Worm (Caenorhabditis elegans) whole organism, mixed stage, embryonic: ENCODE measurements around the gene F47C12.8.

ENCODE experiments used
- bed-3 ChIP-seq: fragments of 200-800 bp; sonication (Bioruptor generic); optimal IDR thresholded peaks from 3 replicates; lab custom pipeline; 2018; ENCODE audit warnings: mild to moderate bottlenecking, missing genetic modification characterization, moderate library complexity, missing compliant biosample characterization
- ceh-39 ChIP-seq: fragments of 150-350 bp; optimal IDR thresholded peaks from 2 replicates; lab custom pipeline; 2014; ENCODE audit warnings: missing biosample characterization, missing genetic modification characterization
- ceh-43 ChIP-seq: fragments of 200-800 bp; sonication (Bioruptor generic); optimal IDR thresholded peaks from 2 replicates; lab custom pipeline; 2018; ENCODE audit warnings: mild to moderate bottlenecking, missing genetic modification characterization, moderate library complexity, missing compliant biosample characterization
- ceh-83 ChIP-seq: fragments of 200-800 bp; sonication (Bioruptor generic); optimal IDR thresholded peaks from 2 replicates; lab custom pipeline; 2018; ENCODE audit warnings: mild to moderate bottlenecking, missing genetic modification characterization, missing compliant biosample characterization
- ces-1 ChIP-seq: fragments of 150-350 bp; optimal IDR thresholded peaks from 2 replicates; lab custom pipeline; 2014; ENCODE audit warnings: missing biosample characterization, missing genetic modification reagents, missing genetic modification characterization
- drap-1 ChIP-seq: fragments of 200-800 bp; sonication (Bioruptor generic); optimal IDR thresholded peaks from 3 replicates; lab custom pipeline; 2018; ENCODE audit warnings: mild to moderate bottlenecking, missing genetic modification characterization, missing compliant biosample characterization
- flh-1 ChIP-seq: fragments of 200-800 bp; sonication (Bioruptor generic); optimal IDR thresholded peaks from 2 replicates; lab custom pipeline; 2018; ENCODE audit warnings: mild to moderate bottlenecking, missing genetic modification characterization, moderate library complexity, missing compliant biosample characterization
- hlh-1 ChIP-seq: fragments of 150-350 bp; optimal IDR thresholded peaks from 2 replicates; lab custom pipeline; 2014; ENCODE audit warnings: missing biosample characterization, missing genetic modification reagents, missing genetic modification characterization
- lin-13 ChIP-seq: fragments of 150-350 bp; optimal IDR thresholded peaks from 2 replicates; lab custom pipeline; 2014; ENCODE audit warnings: missing biosample characterization, missing genetic modification characterization
- lin-32 ChIP-seq: fragments of 200-800 bp; sonication (Bioruptor generic); optimal IDR thresholded peaks from 2 replicates; lab custom pipeline; 2018; ENCODE audit warnings: mild to moderate bottlenecking, missing genetic modification characterization, missing compliant biosample characterization
- lsy-2 ChIP-seq: fragments of 150-350 bp; optimal IDR thresholded peaks from 2 replicates; lab custom pipeline; 2014; ENCODE audit warnings: missing biosample characterization, missing genetic modification characterization
- mep-1 ChIP-seq: fragments of 150-350 bp; optimal IDR thresholded peaks from 2 replicates; lab custom pipeline; 2017; ENCODE audit warnings: missing biosample characterization, missing genetic modification reagents, missing genetic modification characterization, inconsistent platforms
- nhr-2 ChIP-seq: fragments of 150-350 bp; optimal IDR thresholded peaks from 2 replicates; lab custom pipeline; 2014; ENCODE audit warnings: missing biosample characterization, missing genetic modification characterization
- nhr-237 ChIP-seq: fragments of 150-350 bp; optimal IDR thresholded peaks from 2 replicates; lab custom pipeline; 2014; ENCODE audit warnings: missing biosample characterization, missing genetic modification characterization
- pha-4 ChIP-seq: fragments of 150-350 bp; optimal IDR thresholded peaks from 2 replicates; lab custom pipeline; 2018; ENCODE audit warnings: missing biosample characterization, missing genetic modification reagents, missing genetic modification characterization
- snpc-4 ChIP-seq: fragments of 150-350 bp; optimal IDR thresholded peaks from 2 replicates; lab custom pipeline; 2014; ENCODE audit warnings: missing biosample characterization, missing genetic modification characterization
- unc-120 ChIP-seq: sonication (generic microtip); optimal IDR thresholded peaks from 2 replicates; lab custom pipeline; 2017; ENCODE audit warnings: missing genetic modification characterization, missing compliant biosample characterization; ENCODE audit not compliant: poor library complexity, severe bottlenecking
- unc-62 ChIP-seq: fragments of 150-350 bp; optimal IDR thresholded peaks from 2 replicates; lab custom pipeline; 2014; ENCODE audit warnings: missing biosample characterization, missing genetic modification reagents, missing genetic modification characterization
- zip-8 ChIP-seq: fragments of 150-350 bp; optimal IDR thresholded peaks from 2 replicates; lab custom pipeline; 2014; ENCODE audit warnings: missing biosample characterization, missing genetic modification characterization
- ztf-11 ChIP-seq: fragments of 150-350 bp; optimal IDR thresholded peaks from 2 replicates; lab custom pipeline; 2014; ENCODE audit warnings: missing biosample characterization, missing genetic modification characterization

The F47C12.8 gene

ce11 chrIV:4034883-4035282 is 36.5 kb upstream of the F47C12.8 start, which contains the start of gene hlh-30:
Gene hlh-30 (minus strand): TSS chrIV:4034951.
- TF ChIP-seq ces-1 (GFP tag; lab: Kevin White, UChicago) (peak; percentile 55), bed-3 (no peak), unc-120 (tag; lab: Kevin White, UChicago) (peak; percentile 9)

DNA sequence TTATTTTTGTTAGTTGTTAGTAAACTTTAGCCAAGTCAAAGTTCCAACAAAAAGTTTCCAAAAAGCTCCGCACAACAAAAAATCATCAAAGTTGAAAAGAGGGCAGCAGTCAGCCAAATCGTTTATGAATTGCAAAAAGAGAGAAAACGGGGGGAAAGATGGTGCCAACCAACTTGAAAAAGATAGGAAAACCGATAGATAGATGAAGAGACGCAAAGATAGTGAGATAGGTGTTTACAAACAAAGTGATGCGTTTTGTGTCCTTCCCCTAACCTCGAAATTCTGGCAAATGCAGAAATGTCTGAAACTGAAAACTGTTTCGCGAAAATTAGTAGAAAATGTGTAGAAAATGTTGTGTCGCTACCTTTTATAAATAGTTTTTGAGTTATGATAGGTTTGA is 35.1 kb upstream of the F47C12.8 start:
- no peak for TF ChIP-seq ceh-83 (GFP tag; lab: Kevin White, UChicago)
- TF ChIP-seq ztf-11 (tag; lab: Kevin White, UChicago): no peak
- peak; percentile 11 for TF ChIP-seq hlh-1 (tag; lab: Kevin White, UChicago)
- no peak for TF ChIP-seq pha-4 (tag; lab: Kevin White, UChicago)
- no peak for TF ChIP-seq nhr-2 (tag; lab: Kevin White, UChicago)

DNA sequence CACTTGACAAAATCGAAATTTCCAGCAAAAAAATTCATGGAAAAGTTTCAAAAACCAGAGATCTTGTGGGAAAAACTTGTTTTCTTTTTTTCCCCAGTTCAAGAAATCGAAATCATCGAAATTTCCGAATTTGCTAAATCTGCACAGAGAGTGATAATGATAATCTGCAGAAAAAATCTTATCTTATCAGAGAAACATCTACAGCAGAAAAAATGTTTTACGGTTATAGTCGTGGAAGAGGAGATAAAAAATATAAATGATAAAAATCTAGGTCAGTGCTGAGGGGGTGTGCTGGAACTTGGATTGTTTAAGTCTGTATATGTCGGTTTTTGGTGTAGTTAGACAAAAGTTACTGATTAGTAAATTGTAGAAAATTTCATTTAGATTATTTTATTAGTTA is 33.9 kb upstream of the F47C12.8 start:
- no peak for TF ChIP-seq nhr-2 (tag; lab: Kevin White, UChicago)
- no peak for TF ChIP-seq lsy-2 (tag; lab: Kevin White, UChicago)

DNA sequence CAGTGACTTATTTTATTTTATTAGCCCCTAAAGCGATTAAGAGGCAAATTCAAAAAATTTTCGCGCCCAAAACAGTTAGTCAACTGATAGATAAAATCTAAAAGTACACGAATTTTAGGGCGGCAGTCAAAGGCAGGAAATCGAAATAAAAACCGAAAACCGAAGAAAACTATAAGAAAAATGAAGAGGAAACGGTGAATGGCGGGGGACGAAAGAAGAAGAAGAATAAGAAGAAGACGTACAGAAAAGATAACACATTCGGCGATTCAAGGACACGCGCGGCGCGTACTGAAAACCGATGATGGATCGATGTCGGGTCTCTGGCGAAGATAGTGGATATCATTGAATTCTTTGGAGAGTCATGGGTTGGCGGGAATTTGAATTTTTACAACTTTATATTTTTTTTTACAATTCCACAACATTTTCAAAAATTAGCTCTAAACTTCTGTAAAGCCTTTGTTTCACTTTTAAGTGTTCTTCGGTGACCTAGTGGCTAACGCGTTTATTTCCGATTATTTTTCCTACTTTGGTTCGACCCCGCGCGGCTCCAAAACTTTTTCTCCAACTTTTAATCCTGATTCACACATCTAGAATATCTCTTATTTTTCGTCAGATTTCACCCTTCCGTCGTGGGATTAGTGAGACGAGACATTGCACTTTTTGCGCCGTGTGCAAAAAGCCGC is 32.6 kb upstream of the F47C12.8 start:
- TF ChIP-seq mep-1 (no peak), drap-1 (GFP tag; lab: Kevin White, UChicago) (no peak), pha-4 (tag; lab: Kevin White, UChicago) (no peak), zip-8 (no peak)

DNA sequence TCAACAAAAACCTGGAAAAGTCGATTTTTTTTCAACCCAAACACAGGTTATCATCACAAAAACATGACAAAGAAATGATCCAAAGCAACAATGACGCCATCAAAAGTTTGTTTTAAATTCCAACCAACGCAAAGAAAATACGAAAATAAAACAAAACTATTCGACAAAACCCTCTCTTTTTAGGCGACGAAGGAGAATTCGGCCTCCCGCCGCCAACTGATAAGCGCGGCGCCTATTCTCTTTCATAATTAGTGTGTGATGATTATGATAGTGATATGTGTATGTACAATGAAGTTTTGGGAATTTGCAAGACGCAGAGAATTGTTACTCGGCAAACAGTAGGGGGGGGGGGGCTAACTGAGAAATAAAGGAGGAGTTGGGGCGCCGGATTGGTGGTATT is 30.9 kb upstream of the F47C12.8 start:
- no peak for TF ChIP-seq snpc-4 (tag; lab: Kevin White, UChicago)
- TF ChIP-seq lin-32 (GFP tag; lab: Kevin White, UChicago): no peak
- no peak for TF ChIP-seq lin-13 (tag; lab: Kevin White, UChicago)

- TF ChIP-seq ceh-43 (GFP tag; lab: Kevin White, UChicago): no peak
- peak; percentile 10 for TF ChIP-seq drap-1 (GFP tag; lab: Kevin White, UChicago)
- TF ChIP-seq flh-1 (GFP tag; lab: Kevin White, UChicago): no peak
- peak; percentile 55 for TF ChIP-seq unc-62 (GFP tag; lab: Kevin White, UChicago)
- TF ChIP-seq hlh-1 (tag; lab: Kevin White, UChicago): peak; percentile 21
- TF ChIP-seq unc-120 (tag; lab: Kevin White, UChicago): peak; percentile 89
- TF ChIP-seq pha-4 (tag; lab: Kevin White, UChicago): peak; percentile 1
- no peak for TF ChIP-seq zip-8
Observed at ce11 chrIV:4028177-4028576, 29.8 kb upstream of the F47C12.8 start.

DNA sequence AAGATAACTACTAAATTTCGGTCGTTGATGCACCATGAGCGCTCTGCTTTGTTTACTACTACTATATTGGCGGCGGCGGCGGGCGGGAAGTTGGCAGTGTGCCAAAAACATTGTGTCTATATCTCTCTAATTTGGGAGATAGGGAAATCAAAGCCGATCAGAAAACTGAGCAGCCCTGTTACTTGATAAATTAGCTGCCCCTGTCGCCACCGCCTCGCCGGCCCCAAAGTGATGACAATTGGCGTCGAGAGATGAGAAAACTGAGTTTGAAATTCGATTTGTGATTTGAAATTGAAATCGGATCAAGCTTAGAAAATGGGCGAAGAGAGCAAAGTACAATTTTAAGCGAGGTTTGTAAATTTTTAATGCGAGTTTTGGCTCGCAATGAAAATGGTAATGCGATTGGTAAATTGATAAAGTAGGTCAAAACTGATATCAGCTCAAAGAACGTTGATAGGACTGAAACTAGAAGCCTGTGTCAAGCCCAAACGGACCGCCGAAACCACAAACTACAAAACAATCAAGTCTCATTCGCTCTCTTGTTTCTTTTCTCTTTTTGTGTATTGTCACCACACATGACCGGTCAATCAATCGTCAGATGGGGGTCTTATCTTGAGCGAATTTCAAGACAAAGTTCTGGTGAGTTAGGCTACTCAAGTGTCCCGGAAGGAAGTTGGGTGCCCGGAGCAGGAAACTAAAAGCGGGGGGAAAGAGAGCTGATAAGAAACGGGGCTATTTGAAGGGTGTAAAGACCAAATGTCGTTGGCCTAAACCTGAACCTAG is 28.9 kb upstream of the F47C12.8 start:
- TF ChIP-seq ces-1 (GFP tag; lab: Kevin White, UChicago) (no peak), unc-120 (tag; lab: Kevin White, UChicago) (peak; percentile 39), hlh-1 (tag; lab: Kevin White, UChicago) (peak; percentile 14)

ce11 chrIV:4025923-4026322 is 27.5 kb upstream of the F47C12.8 start:
- peak; percentile 12 for TF ChIP-seq hlh-1 (tag; lab: Kevin White, UChicago)
- no peak for TF ChIP-seq bed-3

DNA sequence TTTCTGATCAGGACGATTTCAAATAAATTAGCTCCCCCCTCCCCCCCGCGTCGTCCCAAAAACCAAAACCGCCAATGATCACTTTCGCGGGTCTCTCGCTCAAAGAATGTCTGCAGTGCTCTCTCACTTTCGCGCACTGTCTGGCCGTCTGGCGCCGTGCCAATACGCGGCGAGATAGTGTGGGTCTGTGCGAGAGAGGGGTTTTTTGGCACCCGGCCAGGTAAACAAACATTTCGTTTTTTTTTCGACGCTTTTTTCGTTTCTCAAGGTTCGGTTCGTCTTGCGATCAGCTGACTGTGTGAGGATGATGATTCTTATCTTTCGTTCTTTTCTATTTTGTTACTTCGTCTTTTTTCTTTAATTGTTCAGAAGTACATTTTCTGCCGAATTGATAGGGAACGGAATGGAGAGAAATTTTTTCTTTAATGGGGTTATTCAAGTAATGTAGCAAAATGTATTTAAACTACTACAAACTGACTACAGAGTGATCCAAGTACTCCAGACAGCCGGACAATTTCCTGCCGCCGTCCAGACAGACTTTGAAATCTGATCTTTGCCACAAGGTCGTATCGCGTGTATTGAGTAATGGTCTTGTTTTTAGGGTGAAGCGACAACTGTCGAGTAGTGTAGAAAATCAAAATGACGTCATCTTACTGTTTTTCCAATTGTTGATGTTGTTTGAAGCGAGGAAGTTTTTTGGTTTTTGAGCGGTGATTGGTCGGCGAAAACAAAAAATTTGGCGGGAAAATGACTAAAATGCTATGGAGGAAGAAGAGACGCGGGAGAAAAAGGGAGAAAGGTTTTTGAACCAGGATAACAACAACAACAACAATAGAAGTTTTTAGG is 26.0 kb upstream of the F47C12.8 start:
- TF ChIP-seq hlh-1 (tag; lab: Kevin White, UChicago) (peak; percentile 8), pha-4 (tag; lab: Kevin White, UChicago) (peak; percentile 34), ceh-83 (GFP tag; lab: Kevin White, UChicago) (no peak), ceh-39 (tag; lab: Kevin White, UChicago) (no peak), zip-8 (peak; percentile 55), nhr-237 (tag; lab: Kevin White, UChicago) (peak; percentile 33)
